Worm (Caenorhabditis elegans) whole organism, young adult: ENCODE measurements around the gene frg-1.

ENCODE experiments used
- F49E8.2 ChIP-seq: sonication (generic microtip); optimal IDR thresholded peaks from 3 replicates; lab custom pipeline; 2017; ENCODE audit warnings: missing genetic modification characterization, mild to moderate bottlenecking, missing compliant biosample characterization, antibody characterized with exemption, moderate library complexity; ENCODE audit not compliant: insufficient read depth
- aptf-2 ChIP-seq: fragments of 200-800 bp; sonication (Bioruptor generic); conservative IDR thresholded peaks from 2 replicates; pipeline ENCODE4 v1.3.6; 2022; ENCODE audit warnings: missing genetic modification reagents, missing genetic modification characterization, missing compliant biosample characterization
- attf-3 ChIP-seq: fragments of 200-800 bp; sonication (Bioruptor generic); conservative IDR thresholded peaks from 2 replicates; pipeline ENCODE4 v1.3.6; 2022; ENCODE audit warnings: missing genetic modification reagents, missing genetic modification characterization, missing compliant biosample characterization
- ceh-58 ChIP-seq: fragments of 200-800 bp; sonication (Bioruptor generic); IDR thresholded peaks from 2 replicates; pipeline ENCODE4 v1.3.6; 2022; ENCODE audit warnings: missing genetic modification characterization, missing compliant biosample characterization
- chd-7 ChIP-seq: sonication (generic microtip); optimal IDR thresholded peaks from 2 replicates; lab custom pipeline; 2016; ENCODE audit warnings: mild to moderate bottlenecking, missing genetic modification characterization, moderate library complexity, missing compliant biosample characterization
- hmg-1.2 ChIP-seq: fragments of 200-800 bp; sonication (Bioruptor generic); IDR thresholded peaks from 2 replicates; pipeline ENCODE4 v1.3.6; 2022; ENCODE audit warnings: missing genetic modification reagents, missing genetic modification characterization, missing compliant biosample characterization
- lsy-27 ChIP-seq: sonication (generic microtip); optimal IDR thresholded peaks from 2 replicates; lab custom pipeline; 2017; ENCODE audit warnings: missing genetic modification characterization, mild to moderate bottlenecking, missing compliant biosample characterization, antibody characterized with exemption, missing genotype, borderline replicate concordance; ENCODE audit not compliant: insufficient read depth
- madf-3 ChIP-seq: fragments of 200-800 bp; sonication (Bioruptor generic); IDR thresholded peaks from 2 replicates; pipeline ENCODE4 v1.3.6; 2022; ENCODE audit warnings: missing genetic modification reagents, missing genetic modification characterization, missing compliant biosample characterization
- sea-2 ChIP-seq: fragments of 200-800 bp; sonication (Bioruptor generic); IDR thresholded peaks from 2 replicates; pipeline ENCODE4 v1.3.6; 2022; ENCODE audit warnings: missing genetic modification characterization, missing compliant biosample characterization
- snpc-4 ChIP-seq, 5 experiments: fragments of 150-350 bp in 1 of 5; sonication (generic microtip) in 4 of 5; optimal IDR thresholded peaks; 2 replicates each; lab custom pipeline; 2014 to 2018; ENCODE audit warnings: missing genetic modification characterization in 5 of 5, missing biosample characterization in 3 of 5, antibody characterized with exemption in 2 of 5, mild to moderate bottlenecking in 2 of 5, missing compliant biosample characterization in 2 of 5, missing genotype in 2 of 5, moderate library complexity in 2 of 5, missing genetic modification reagents in 1 of 5
- tlf-1 ChIP-seq: fragments of 200-800 bp; sonication (Bioruptor generic); optimal IDR thresholded peaks from 2 replicates; lab custom pipeline; 2018; ENCODE audit warnings: mild to moderate bottlenecking, missing genetic modification characterization, missing compliant biosample characterization
- unc-62 ChIP-seq: fragments of 150-350 bp; optimal IDR thresholded peaks from 2 replicates; lab custom pipeline; 2014; ENCODE audit warnings: missing biosample characterization, missing genetic modification reagents, missing genetic modification characterization
- xnd-1 ChIP-seq: sonication (generic microtip); optimal IDR thresholded peaks from 2 replicates; lab custom pipeline; 2016; ENCODE audit warnings: missing genotype, missing genetic modification reagents, missing genetic modification characterization, missing compliant biosample characterization
- ztf-18 ChIP-seq: sonication (generic microtip); optimal IDR thresholded peaks from 2 replicates; lab custom pipeline; 2016; ENCODE audit warnings: missing genotype, mild to moderate bottlenecking, missing genetic modification characterization, missing compliant biosample characterization

DNA sequence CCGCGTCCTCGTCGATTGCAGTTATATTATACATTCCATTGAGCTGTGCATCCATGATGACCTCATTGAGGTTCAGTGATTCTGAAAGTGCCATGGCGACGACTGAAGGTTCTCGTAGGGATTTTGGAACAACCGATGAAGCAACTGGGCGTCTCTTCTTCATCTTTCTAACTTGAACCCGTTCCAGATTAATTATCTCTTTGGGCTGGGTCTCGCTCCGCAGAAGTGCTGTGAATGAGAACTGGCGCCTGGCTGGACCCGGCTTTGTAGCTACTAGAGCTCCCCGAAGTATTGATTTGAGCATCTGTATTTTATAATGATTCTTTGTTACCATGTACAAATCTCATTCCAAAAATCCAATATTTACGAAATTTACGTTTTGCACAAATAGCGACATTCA lies 1.4 kb upstream of the frg-1 start, which contains the start of gene ZK1010.2:
- TF ChIP-seq sea-2: no peak
- TF ChIP-seq ceh-58: no peak
- TF ChIP-seq hmg-1.2 (GFP tag; lab: Robert Waterston, UW): peak; percentile 29; the same call in 1 of the 2 replicates
- no peak for TF ChIP-seq ztf-18 (tag; lab: Kevin White, UChicago)
- TF ChIP-seq chd-7 (tag; lab: Kevin White, UChicago): peak; percentile 7
- no peak for TF ChIP-seq attf-3 (GFP tag; lab: Robert Waterston, UW)
- no peak for TF ChIP-seq unc-62 (GFP tag; lab: Kevin White, UChicago)
- peak; percentile 71; the same call in 1 of the 2 replicates for TF ChIP-seq madf-3 (GFP tag; lab: Robert Waterston, UW)
- no peak for TF ChIP-seq aptf-2 (GFP tag; lab: Robert Waterston, UW)
- TF ChIP-seq F49E8.2 (tag; lab: Kevin White, UChicago): peak; percentile 76
- no peak for TF ChIP-seq snpc-4 (GFP tag; optimal IDR thresholded peaks at IDR 0.05; lab: Kevin White, UChicago)
- no peak for TF ChIP-seq snpc-4 (tag; optimal IDR thresholded peaks at IDR 0.05; lab: Kevin White, UChicago)
- no peak for TF ChIP-seq lsy-27 (tag; lab: Kevin White, UChicago)
- TF ChIP-seq tlf-1 (GFP tag; lab: Kevin White, UChicago): peak; percentile 24
- TF ChIP-seq xnd-1: peak; percentile 40
